Fruit fly (Drosophila melanogaster): ENCODE measurements around the gene Uro.

The Uro gene

DNA sequence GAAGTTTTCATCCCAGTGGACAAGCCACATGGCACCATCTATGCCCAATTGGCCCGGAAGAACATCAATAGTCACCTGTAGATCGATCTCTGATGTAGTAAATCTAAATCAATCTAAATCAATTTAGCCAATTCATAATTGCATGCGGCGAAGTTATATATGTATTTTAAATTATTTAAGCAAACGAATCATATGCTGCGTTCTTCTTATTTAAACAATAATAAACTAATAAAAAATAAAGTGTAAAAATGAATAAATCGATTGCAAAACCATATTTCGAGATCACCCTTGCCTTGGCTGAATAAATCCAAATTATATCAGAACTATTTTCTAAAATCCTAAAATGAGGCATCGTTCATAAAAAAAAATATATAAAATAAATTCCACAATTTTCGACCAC lies 1.3 kb downstream of the Uro start, which contains the start of gene CG7164:
TSS of gene CG7164 (plus strand) at position 301 of the 400 bp plus-strand sequence.
- TF ChIP-seq CG17801 (GFP tag; optimal IDR thresholded peaks at IDR 0.05; ENCODE audit: partially characterized antibody), result no peak

DNA sequence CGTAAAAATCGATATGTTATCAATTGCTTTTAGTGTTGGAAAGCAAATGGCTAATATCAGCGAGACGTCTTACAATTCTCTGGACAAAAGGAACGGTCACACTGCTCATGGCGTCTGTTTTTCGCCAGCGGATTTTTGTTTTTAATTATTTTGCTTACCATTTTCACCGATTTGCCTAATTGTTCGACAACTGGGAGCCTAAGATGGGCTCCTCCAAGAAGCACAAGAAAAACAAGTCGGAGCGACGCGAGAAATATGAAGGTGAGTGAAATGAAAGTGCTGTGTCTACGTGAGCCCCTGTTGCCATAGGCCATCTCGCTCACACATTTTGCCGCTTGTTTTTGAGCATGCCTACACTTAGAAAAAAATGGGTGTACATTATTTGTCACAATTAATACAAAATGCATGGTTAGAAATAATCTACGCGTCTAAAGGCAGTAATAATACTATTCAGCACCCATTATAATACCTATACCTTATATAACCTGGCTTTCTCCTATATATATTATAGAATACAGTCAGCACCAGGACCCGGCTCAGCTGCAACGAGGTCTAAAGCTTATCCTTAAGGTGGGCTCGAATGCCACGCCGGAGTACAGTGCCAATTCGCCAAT lies 3.0 kb downstream of the Uro start, which contains the start of gene Brd7-9:
TSS of gene Brd7-9 (plus strand) at position 78 of the 614 bp plus-strand sequence.
- TF ChIP-seq CG17801 (GFP tag; optimal IDR thresholded peaks at IDR 0.05; ENCODE audit: partially characterized antibody), result peak; percentile 22

DNA sequence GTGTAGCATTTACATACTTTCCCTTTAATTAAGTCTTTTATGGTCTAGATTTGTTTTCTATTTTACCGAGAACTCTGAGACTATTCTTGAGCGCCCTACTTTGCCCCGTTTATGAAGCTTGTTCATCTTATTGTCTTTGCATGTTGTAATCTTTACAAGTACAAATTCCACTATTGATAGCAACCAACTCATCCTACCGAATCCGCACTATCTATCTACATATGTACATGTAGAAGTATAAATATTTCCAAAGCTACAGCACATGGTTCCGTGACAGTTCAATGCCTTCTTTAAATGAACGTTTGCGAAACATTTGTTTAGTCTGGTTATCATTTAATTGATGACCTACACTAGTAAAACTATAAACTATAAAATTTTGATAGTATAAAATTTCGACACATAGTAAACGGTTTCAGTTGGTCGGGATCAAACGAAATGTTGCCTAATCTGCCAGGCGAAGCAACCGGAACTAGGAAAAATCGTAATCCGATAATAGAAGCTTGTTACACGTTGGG lies 9.1 kb downstream of the Uro start:
- TF ChIP-seq CG17801 (GFP tag; optimal IDR thresholded peaks at IDR 0.05; ENCODE audit: partially characterized antibody), result no peak

DNA sequence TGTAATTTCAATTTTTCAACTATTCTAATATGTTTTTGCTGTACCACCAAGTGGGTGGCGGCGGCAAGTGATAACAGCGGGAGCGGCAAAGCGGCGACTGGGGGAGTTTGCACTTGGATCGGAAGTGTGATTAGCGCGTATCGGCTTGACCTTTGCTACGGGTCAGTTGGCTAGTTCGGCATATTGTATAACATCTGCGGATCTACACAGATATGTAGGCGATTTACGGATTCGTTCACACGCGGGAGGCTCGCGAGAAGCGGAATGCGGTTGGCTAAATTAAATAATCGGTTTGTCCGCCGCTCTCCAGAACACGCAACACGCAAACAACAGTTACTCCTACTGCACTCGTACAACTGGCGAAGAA lies 10.2 kb downstream of the Uro start:
- no peak for TF ChIP-seq CG17801 (GFP tag; optimal IDR thresholded peaks at IDR 0.05; ENCODE audit: partially characterized antibody)

DNA sequence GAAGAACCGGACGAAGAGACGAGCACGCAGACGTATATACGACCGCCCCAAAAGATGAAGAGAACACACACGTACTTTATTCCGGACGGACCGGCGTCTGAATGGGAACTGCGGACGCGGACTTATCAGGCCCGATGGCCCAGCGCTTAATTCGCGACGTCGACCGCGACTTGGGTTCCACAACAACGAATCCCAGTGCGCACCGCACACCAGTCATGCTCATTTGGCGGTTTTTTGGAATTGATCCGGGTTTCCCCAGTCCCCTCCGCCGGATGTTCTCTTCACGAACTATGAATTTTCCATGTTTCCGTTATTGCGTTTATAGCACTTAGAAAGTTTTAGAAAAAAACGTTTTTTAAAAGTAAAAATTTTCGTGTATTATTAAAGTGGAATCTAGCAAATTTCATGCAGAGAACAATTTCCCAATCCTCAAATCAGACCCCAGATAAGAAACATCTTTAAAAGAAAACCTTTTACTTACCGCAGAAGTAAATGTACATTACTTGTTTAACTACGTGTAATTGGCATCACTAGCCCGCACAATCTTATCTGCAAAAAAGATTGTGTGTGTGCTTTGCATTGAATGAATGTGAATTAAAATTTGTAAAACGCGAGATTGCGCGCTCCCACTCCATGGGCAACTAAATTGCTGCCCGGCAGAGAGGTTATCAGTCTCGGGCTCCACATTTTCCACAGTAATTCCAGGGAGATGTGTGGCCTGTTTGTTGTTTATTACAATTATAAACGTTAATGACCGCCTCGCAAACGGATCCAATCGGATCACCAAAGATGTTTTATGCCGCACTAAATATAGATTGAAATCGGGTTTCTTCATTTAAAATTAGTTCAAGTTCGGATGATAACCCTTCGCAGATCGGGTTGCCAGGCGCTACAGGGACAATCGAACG lies 10.8 kb downstream of the Uro start, which contains the start of gene CG7149:
TSS of gene CG7149 (minus strand) at position 110 of the 908 bp plus-strand sequence.
- TF ChIP-seq CG17801 (GFP tag; optimal IDR thresholded peaks at IDR 0.05; ENCODE audit: partially characterized antibody), result peak; percentile 38

DNA sequence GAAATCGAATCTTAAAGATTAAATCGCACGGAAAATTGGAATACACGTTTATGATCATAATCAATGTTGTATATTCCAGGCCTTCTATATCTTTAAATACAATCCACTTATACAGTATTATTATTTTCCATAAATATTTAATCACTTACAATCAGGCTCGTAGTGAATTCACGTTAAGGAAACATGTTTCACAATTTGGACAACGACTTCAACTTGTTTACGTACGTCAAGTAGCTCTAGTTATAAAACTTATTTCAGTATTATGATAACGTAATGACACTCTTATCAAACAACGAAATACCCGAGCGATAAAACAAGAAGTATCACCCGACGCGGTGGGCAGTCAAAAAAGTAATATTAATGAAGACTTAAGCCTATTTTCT lies 11.5 kb downstream of the Uro start:
- TF ChIP-seq CG17801 (GFP tag; optimal IDR thresholded peaks at IDR 0.05; ENCODE audit: partially characterized antibody), result no peak

DNA sequence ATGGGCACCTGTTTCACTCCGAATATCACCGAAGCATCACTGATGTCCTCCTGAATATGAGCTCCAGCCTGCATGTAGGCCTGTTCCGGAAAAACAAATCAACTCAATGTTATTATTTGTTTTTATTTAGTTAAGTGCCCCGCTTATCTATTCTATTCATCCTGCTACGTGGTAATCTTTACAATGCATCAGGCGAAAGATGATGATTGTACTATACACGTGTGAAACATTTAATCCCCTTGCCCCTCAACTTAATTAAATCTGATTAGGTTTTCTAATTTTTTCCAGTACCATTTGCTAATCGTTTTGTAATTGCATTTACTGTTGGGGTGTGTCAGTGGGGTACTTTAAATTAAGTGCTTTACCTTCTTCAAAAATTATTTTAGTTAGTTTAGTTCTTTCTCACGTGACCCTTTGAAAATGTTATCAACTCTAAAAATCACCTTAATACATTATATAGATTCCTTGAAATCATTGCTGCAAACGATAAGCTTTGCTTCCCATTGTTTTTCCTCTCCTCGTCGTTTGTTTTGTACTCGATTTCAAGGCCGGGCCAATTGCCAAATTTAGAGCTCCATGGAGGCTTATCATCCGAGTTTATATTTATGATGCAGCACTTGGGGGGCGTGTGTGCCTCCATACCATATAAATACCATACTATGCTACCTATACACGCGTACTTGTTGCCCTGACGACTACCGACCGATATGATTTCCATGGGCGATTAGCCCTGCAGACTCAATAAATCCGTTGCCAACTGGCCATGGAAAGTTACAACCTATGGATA lies 15.0 kb downstream of the Uro start:
- peak; percentile 1 for TF ChIP-seq CG17801 (GFP tag; optimal IDR thresholded peaks at IDR 0.05; ENCODE audit: partially characterized antibody)

DNA sequence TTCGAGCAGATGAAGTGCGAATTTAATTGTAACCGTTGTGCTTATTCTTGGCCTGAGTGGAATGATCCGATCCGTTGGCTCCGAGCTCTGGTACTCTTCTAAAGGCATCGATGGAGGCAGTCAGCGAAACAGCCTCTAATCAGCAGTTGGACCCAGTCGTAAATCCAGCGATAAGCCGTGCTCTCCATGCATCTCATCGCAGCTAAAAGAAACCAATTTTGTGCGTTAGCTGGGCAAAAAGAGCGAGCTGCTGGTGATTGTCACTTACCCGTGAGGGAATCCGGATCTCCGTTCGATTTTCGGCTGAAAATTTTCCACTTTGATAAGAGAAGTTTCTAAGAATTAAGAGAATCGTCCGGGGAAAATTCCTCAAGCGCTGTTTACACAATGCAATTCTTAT lies 16.0 kb downstream of the Uro start, which contains the start of gene LKRSDH:
TSS of gene LKRSDH (minus strand) at position 101 of the 400 bp plus-strand sequence.
- TF ChIP-seq CG17801 (GFP tag; optimal IDR thresholded peaks at IDR 0.05; ENCODE audit: partially characterized antibody), result no peak

DNA sequence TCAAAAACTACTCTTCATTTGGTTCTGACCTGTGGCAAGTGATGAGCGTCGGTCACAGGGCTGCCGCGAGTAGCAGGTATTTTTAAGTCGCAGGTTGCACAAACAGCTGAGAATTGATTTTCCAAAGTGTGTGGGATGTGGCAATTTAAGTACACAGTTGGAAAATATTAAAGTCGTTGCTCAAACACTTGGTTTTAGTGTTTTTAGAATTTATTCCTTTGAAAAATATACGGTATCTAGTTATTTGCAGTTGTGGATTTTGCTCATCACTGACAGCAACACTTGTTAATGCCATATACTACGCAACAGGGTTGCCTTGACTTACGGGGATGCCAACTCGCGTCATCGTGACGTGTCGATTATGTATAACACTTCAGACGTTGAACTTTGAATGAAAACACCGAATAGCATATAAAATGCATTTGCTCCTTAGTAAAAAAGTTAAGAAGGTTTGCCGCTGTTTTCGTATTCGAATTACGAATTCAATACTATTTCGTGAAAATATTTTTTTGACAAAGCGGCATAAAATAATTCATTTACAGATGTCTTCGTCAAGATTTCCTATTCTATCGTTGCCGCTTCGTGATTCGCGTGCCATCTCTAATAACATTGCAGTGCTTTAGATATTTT lies 20.0 kb downstream of the Uro start, which contains the start of the genes Herp and r2d2:
TSS of gene Herp (minus strand) at position 255 of the 630 bp plus-strand sequence.
TSS of gene r2d2 (plus strand) at position 344 of the 630 bp plus-strand sequence.
- TF ChIP-seq CG17801 (GFP tag; optimal IDR thresholded peaks at IDR 0.05; ENCODE audit: partially characterized antibody), result peak; percentile 89

DNA sequence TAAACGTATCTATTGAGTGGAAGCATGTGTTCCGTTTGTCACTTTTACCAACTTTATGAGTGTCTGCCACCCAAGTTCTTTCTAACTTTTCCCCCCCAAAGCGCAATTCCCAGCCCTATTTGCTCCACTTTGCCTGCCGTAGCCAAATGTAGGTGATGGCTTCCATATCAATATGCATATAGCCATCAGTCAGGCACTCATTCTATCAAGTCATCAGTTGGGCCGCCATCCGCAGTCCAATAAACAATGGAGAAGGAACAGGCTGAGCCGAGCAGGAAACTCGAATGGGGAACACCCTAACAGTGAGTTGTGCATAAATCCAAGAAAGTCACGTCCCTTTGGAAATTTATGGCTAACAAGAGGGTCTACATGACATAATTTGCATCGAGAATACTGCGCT lies 27.7 kb downstream of the Uro start:
- no peak for TF ChIP-seq CG17801 (GFP tag; optimal IDR thresholded peaks at IDR 0.05; ENCODE audit: partially characterized antibody)

DNA sequence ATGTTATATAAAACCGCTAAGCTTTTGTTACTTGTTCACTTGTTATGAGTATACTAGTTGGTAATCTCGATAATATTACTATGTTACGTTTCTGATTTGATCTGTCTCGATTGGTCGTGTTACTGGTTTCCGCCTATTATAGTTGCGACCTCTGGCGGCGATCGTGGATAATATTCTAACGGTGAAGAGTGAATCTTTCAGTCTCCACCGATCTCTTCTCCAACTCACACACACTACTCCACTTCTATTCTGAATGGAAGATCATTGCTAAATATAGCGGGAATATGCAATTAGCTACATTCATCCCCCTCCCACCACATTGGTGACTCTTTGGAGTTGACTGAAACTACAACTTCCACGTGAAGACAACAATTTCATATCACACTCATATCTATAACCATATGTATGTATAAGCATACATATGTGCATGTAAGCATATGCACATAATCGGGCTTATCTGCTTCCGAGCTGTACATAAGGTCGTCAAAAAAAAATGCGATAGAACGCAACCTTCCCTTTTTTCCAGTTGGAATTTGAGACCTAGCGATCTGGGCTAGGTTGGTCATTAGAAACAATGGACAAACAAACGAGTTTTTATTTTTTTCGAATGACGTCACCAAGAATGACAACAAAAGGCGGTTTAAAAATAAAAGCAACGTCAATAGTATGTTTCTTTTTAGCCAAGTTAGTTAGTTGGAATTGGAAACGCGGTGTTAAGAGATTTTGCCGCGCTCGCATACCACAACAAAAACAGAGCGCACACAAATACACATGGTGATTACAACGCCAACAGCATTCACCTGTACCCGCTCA lies 29.2 kb downstream of the Uro start:
- no peak for TF ChIP-seq CG17801 (GFP tag; optimal IDR thresholded peaks at IDR 0.05; ENCODE audit: partially characterized antibody)

DNA sequence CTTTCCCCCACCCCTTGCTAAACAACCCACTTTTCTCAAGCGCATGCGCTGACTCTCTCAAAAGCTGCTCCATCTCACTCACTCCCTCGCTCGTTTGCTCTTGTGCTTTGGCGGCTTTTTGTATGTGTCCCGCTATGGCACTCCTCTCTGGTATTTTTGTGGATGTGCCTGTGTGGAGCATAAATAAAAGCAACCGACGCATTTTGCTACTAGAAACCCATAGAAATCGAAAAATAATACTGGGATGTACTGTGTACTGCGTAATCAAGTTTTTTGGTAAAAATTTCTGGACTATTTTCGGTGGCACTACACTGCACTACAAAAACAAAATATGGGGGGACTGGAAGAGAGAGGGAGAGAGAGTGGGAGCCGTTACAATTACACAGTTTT lies 29.8 kb downstream of the Uro start:
- TF ChIP-seq CG17801 (GFP tag; optimal IDR thresholded peaks at IDR 0.05; ENCODE audit: partially characterized antibody), result no peak

DNA sequence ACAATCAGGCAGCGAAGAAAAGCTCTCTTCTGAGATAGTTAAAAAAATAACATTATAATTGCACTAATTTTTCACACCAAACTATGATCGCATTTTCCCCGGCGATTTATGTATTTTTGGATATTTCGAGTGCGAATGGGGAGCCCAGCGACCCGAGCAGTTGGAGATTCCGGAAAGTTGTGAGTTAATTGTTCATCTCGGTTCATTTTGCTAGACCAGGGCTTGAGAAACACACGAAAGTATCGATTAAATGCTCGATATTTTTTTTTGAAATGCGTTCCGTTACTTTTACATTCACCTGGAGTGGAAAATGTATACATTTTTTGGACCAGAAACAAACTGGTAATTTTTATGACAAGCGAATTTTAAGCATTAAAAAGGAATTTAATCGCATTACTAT lies 30.6 kb downstream of the Uro start, which contains the start of gene Cdc14:
TSS of gene Cdc14 (minus strand) at position 185 of the 400 bp plus-strand sequence.
- TF ChIP-seq CG17801 (GFP tag; optimal IDR thresholded peaks at IDR 0.05; ENCODE audit: partially characterized antibody), result peak; percentile 59
